Worm (Caenorhabditis elegans): Measurements from ENCODE around the gene B0294.1.

The B0294.1 gene

DNA sequence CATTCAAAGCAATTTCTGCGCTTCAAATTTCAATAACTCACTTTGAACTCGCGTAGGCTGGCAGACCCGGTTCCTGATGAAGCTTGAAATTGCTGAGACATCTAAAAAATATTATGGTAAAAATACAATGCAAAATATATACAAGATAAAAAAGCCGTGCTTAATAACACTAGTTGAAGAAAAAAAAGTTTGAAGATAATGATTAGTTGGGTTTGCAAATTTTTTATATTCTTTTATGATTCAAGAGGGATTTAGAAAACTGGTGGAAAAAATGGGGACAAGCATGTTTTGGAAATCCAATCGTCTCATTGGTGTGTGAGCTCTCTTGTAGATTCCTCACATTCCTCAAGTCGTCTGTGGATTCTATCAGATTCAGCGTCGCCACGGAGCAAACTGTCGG, 44.5 kb downstream of the B0294.1 start, which contains the start of gene ceh-21:
TSS of gene ceh-21 (minus strand) at position 101 of the 400 bp plus-strand sequence.
- TF ChIP-seq zag-1 (tag; optimal IDR thresholded peaks at IDR 0.05) (no peak), ztf-4 (tag; optimal IDR thresholded peaks at IDR 0.05) (no peak), mdl-1 (tag; optimal IDR thresholded peaks at IDR 0.05) (no peak), sma-3 (GFP tag; optimal IDR thresholded peaks at IDR 0.05) (no peak), sem-4 (tag; optimal IDR thresholded peaks at IDR 0.05) (no peak), C34F6.9 (tag; optimal IDR thresholded peaks at IDR 0.05) (no peak), crh-2 (tag; optimal IDR thresholded peaks at IDR 0.05) (no peak), R02D3.7 (tag; optimal IDR thresholded peaks at IDR 0.05) (no peak), nhr-23 (tag; optimal IDR thresholded peaks at IDR 0.05) (no peak), blmp-1 (tag; optimal IDR thresholded peaks at IDR 0.05; ENCODE audit: insufficient read depth) (no peak), unc-55 (GFP tag; optimal IDR thresholded peaks at IDR 0.05) (no peak), sma-9 (GFP tag; optimal IDR thresholded peaks at IDR 0.05) (no peak), sma-9 (tag; optimal IDR thresholded peaks at IDR 0.05) (no peak), ZK546.5 (tag; optimal IDR thresholded peaks at IDR 0.05) (no peak), lsy-2 (tag; optimal IDR thresholded peaks at IDR 0.05) (no peak), nhr-10 (tag; optimal IDR thresholded peaks at IDR 0.05) (no peak), nhr-21 (tag; optimal IDR thresholded peaks at IDR 0.05) (no peak), fos-1 (tag; optimal IDR thresholded peaks at IDR 0.05) (no peak), peb-1 (tag; optimal IDR thresholded peaks at IDR 0.05) (no peak)

DNA sequence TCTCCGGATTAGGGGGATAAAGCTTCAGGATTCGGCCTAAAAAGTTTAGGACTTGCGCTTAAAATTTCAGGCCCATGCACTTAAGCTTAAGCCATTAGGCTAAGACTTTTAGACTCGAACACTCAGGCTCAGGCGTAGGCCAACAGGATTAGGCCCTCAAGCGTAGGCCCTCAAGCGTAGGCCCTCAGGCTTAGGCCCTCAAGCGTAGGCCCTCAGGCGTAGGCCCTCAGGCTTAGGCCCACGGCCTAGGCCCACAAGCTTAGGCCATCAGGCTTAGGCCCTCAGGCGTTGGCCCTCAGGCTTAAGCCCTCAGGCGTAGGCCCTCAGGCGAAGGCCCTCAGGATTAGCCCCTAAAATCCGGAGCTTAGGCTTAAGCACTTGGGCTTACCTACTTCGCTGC, 46.6 kb downstream of the B0294.1 start:
- TF ChIP-seq lin-39 (tag; optimal IDR thresholded peaks at IDR 0.05), result no peak
- TF ChIP-seq ztf-1 (GFP tag; conservative IDR thresholded peaks at IDR 0.05), result 0 out of 2 replicates have a peak, but pooled peaks have one; percentile 57

DNA sequence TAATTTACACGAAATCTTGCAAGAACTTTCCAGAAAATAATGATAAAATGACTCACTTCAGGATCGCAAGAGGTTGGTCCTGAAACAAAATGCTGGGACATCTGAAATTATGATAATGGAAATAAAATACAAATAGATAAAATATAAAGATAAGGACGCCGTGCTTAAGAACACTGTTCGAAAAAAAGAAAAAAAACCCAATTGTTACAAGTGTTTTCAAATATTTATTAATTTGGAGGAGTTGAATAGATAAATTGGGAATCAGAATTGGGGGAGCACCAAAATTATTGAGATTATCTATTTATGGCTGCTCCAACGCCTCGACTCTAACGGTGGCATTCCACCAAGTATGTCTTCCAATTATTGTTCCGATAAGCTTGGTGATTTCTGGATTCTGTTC, 48.6 kb downstream of the B0294.1 start, which contains the start of gene ceh-41:
TSS of gene ceh-41 (minus strand) at position 101 of the 400 bp plus-strand sequence.
- TF ChIP-seq nhr-10 (tag; optimal IDR thresholded peaks at IDR 0.05) (no peak), dmd-4 (tag; optimal IDR thresholded peaks at IDR 0.05) (no peak), lin-39 (tag; optimal IDR thresholded peaks at IDR 0.05) (no peak), nhr-23 (tag; optimal IDR thresholded peaks at IDR 0.05) (no peak), sem-4 (tag; optimal IDR thresholded peaks at IDR 0.05) (no peak), F13H6.1 (tag; optimal IDR thresholded peaks at IDR 0.05) (no peak), sma-3 (GFP tag; optimal IDR thresholded peaks at IDR 0.05) (no peak), mbf-1 (tag; optimal IDR thresholded peaks at IDR 0.05) (no peak), sma-9 (GFP tag; optimal IDR thresholded peaks at IDR 0.05) (no peak), sma-9 (tag; optimal IDR thresholded peaks at IDR 0.05) (no peak), crh-2 (tag; optimal IDR thresholded peaks at IDR 0.05) (no peak)

DNA sequence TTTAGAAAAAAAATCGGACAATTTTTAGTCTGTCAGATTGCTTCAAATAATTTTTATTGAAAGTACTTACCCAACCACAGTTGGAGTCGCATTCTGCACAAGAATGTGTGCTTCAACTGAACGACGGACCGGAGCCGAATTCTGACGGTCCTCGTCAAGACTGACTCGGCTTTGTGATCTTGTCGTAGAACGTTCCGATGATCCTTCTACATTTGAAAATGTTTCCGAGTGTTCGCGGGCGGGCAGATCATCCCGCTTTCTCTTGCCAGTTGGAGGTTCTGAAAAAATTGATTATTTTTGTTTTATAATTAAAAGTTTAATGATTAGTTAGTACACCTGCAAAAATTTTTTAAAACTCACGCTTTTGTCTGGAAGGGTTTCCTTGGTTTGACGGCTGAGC, 49.5 kb downstream of the B0294.1 start:
- TF ChIP-seq unc-62 (GFP tag; optimal IDR thresholded peaks at IDR 0.05) (no peak), ama-1 (optimal IDR thresholded peaks at IDR 0.05) (no peak), nhr-77 (tag; optimal IDR thresholded peaks at IDR 0.05) (no peak), crh-2 (tag; optimal IDR thresholded peaks at IDR 0.05) (no peak), lsy-2 (tag; optimal IDR thresholded peaks at IDR 0.05) (no peak), R02D3.7 (tag; optimal IDR thresholded peaks at IDR 0.05) (no peak), zag-1 (tag; optimal IDR thresholded peaks at IDR 0.05) (no peak), skn-1 (tag; optimal IDR thresholded peaks at IDR 0.05) (no peak), snpc-4 (tag; optimal IDR thresholded peaks at IDR 0.05) (no peak), ceh-82 (tag; optimal IDR thresholded peaks at IDR 0.05) (no peak), dmd-4 (tag; optimal IDR thresholded peaks at IDR 0.05) (no peak), sem-4 (tag; optimal IDR thresholded peaks at IDR 0.05) (no peak), unc-39 (tag; optimal IDR thresholded peaks at IDR 0.05) (no peak), sma-3 (GFP tag; optimal IDR thresholded peaks at IDR 0.05) (no peak), Y55F3AM.14 (GFP tag; optimal IDR thresholded peaks at IDR 0.05) (no peak), nhr-10 (tag; optimal IDR thresholded peaks at IDR 0.05) (no peak), nhr-23 (tag; optimal IDR thresholded peaks at IDR 0.05) (no peak), lin-39 (tag; optimal IDR thresholded peaks at IDR 0.05) (no peak), ZK546.5 (tag; optimal IDR thresholded peaks at IDR 0.05) (no peak)
